Fruit fly (Drosophila melanogaster): Measurements from ENCODE around the gene CG4477.

CG4477 gene

dm6 chr3L:9251678-9252077 lies 1.7 kb downstream of the CG4477 start, which contains the start of gene GluRIB:
Gene GluRIB (plus strand): TSS chr3L:9251978.
- TF ChIP-seq Sox15 (GFP tag; optimal IDR thresholded peaks at IDR 0.05) (no peak), CG8119 (GFP tag; IDR thresholded peaks at IDR 0.05) (no peak), cyc (GFP tag; optimal IDR thresholded peaks at IDR 0.05) (no peak), Lpt (GFP tag; optimal IDR thresholded peaks at IDR 0.05) (no peak), CG6163 (GFP tag; IDR thresholded peaks at IDR 0.05) (no peak), CG3032 (tag; optimal IDR thresholded peaks at IDR 0.05) (no peak)

dm6 chr3L:9255172-9255571 lies 5.1 kb downstream of the CG4477 start:
- TF ChIP-seq CG11762 (GFP tag; optimal IDR thresholded peaks at IDR 0.05; ENCODE audit: insufficient read depth) (no peak), topi (GFP tag; optimal IDR thresholded peaks at IDR 0.05) (no peak), CG8119 (GFP tag; IDR thresholded peaks at IDR 0.05) (no peak)

- no peak for TF ChIP-seq lz (GFP tag; optimal IDR thresholded peaks at IDR 0.05)
- no peak for TF ChIP-seq CG1621 (tag; optimal IDR thresholded peaks at IDR 0.05)
- TF ChIP-seq CG11902 (GFP tag; optimal IDR thresholded peaks at IDR 0.05) = no peak
- no peak for TF ChIP-seq achi (GFP tag; optimal IDR thresholded peaks at IDR 0.05)
- no peak for TF ChIP-seq salr (GFP tag; optimal IDR thresholded peaks at IDR 0.05)
- no peak for TF ChIP-seq CG6163 (GFP tag; IDR thresholded peaks at IDR 0.05)
- no peak for TF ChIP-seq Hr39 (GFP tag; optimal IDR thresholded peaks at IDR 0.05)
- no peak for TF ChIP-seq CG16779 (tag; optimal IDR thresholded peaks at IDR 0.05)
- TF ChIP-seq CG8319 (GFP tag; optimal IDR thresholded peaks at IDR 0.05) = no peak
- no peak for TF ChIP-seq Sox15 (GFP tag; optimal IDR thresholded peaks at IDR 0.05)
- no peak for TF ChIP-seq esn (GFP tag; optimal IDR thresholded peaks at IDR 0.05)
- no peak for TF ChIP-seq CG9139 (GFP tag; optimal IDR thresholded peaks at IDR 0.05)
- TF ChIP-seq Lpt (GFP tag; optimal IDR thresholded peaks at IDR 0.05) = no peak
- TF ChIP-seq net (GFP tag; optimal IDR thresholded peaks at IDR 0.05) = no peak
- TF ChIP-seq CG3032 (tag; optimal IDR thresholded peaks at IDR 0.05) = no peak
- no peak for TF ChIP-seq topi (GFP tag; optimal IDR thresholded peaks at IDR 0.05)
These were observed 12.2 kb downstream of the CG4477 start for dm6 chr3L:9262268-9262667.

dm6 chr3L:9283743-9284142 lies 33.7 kb downstream of the CG4477 start:
- TF ChIP-seq CG6276 (GFP tag; optimal IDR thresholded peaks at IDR 0.05) = no peak
- no peak for TF ChIP-seq Sox102F (GFP tag; optimal IDR thresholded peaks at IDR 0.05)
- TF ChIP-seq Lpt (GFP tag; optimal IDR thresholded peaks at IDR 0.05) = no peak
- no peak for TF ChIP-seq CG34406 (GFP tag; optimal IDR thresholded peaks at IDR 0.05)
- TF ChIP-seq Ets21C (GFP tag; optimal IDR thresholded peaks at IDR 0.05) = no peak
- TF ChIP-seq CG16779 (tag; optimal IDR thresholded peaks at IDR 0.05) = no peak
- TF ChIP-seq Blimp-1 (GFP tag; optimal IDR thresholded peaks at IDR 0.05) = no peak
- TF ChIP-seq Hr39 (GFP tag; optimal IDR thresholded peaks at IDR 0.05) = no peak
- TF ChIP-seq spab (GFP tag; optimal IDR thresholded peaks at IDR 0.05) = no peak
- no peak for TF ChIP-seq dsx (GFP tag; optimal IDR thresholded peaks at IDR 0.05; ENCODE audit: poor library complexity, severe bottlenecking)
- no peak for TF ChIP-seq CG6854 (GFP tag; optimal IDR thresholded peaks at IDR 0.05)
- TF ChIP-seq CG31627 (GFP tag; optimal IDR thresholded peaks at IDR 0.05) = no peak
- no peak for TF ChIP-seq CG7368 (GFP tag; optimal IDR thresholded peaks at IDR 0.05)
